Worm (Caenorhabditis elegans): Measurements from ENCODE around the gene R07E3.1.
A peak's percentile ranks its signal among the peaks of the same experiment; 100 is the strongest.

R07E3.1 gene

ce11 chrX:10340986-10341385, at the start of gene R07E3.1 (continued):
- no peak for TF ChIP-seq Y75B8A.6 (GFP tag; IDR thresholded peaks at IDR 0.05)
- TF ChIP-seq php-3 (GFP tag; IDR thresholded peaks at IDR 0.05), result peak; percentile 41; the same call in 1 of the 2 replicates
- no peak for TF ChIP-seq ceh-20 (GFP tag; IDR thresholded peaks at IDR 0.05)
- no peak for TF ChIP-seq snpc-4 (tag; optimal IDR thresholded peaks at IDR 0.05)
- no peak for TF ChIP-seq aha-1 (tag)
- no peak for TF ChIP-seq snpc-1.2 (GFP tag; IDR thresholded peaks at IDR 0.05)
- TF ChIP-seq F44E2.7 (GFP tag; IDR thresholded peaks at IDR 0.05), result no peak
- TF ChIP-seq zag-1 (tag; optimal IDR thresholded peaks at IDR 0.05), result no peak
- no peak for TF ChIP-seq lin-38 (GFP tag; IDR thresholded peaks at IDR 0.05)
- no peak for TF ChIP-seq daf-19 (GFP tag; conservative IDR thresholded peaks at IDR 0.05)
- no peak for TF ChIP-seq mep-1 (tag; optimal IDR thresholded peaks at IDR 0.05)
- TF ChIP-seq cey-2 (tag; optimal IDR thresholded peaks at IDR 0.05; ENCODE audit: borderline replicate concordance, insufficient read depth), result no peak
- no peak for TF ChIP-seq ceh-44 (GFP tag; IDR thresholded peaks at IDR 0.05)
- TF ChIP-seq zfp-3 (GFP tag; conservative IDR thresholded peaks at IDR 0.05), result no peak
- TF ChIP-seq lin-39 (tag; optimal IDR thresholded peaks at IDR 0.05), result no peak
- no peak for TF ChIP-seq lim-7 (GFP tag; IDR thresholded peaks at IDR 0.05)
- TF ChIP-seq nhr-6 (tag; optimal IDR thresholded peaks at IDR 0.05), result no peak
- TF ChIP-seq lir-3 (tag; optimal IDR thresholded peaks at IDR 0.05), result no peak
- TF ChIP-seq dpl-1 (GFP tag; optimal IDR thresholded peaks at IDR 0.05), result no peak
- TF ChIP-seq lin-13 (GFP tag; optimal IDR thresholded peaks at IDR 0.05), result no peak
- no peak for TF ChIP-seq mxl-3 (GFP tag; optimal IDR thresholded peaks at IDR 0.05)
- TF ChIP-seq T20F7.1 (GFP tag; optimal IDR thresholded peaks at IDR 0.05), result no peak
- peak; percentile 9 for TF ChIP-seq nhr-77 (tag; optimal IDR thresholded peaks at IDR 0.05)
- no peak for TF ChIP-seq daf-12 (tag; optimal IDR thresholded peaks at IDR 0.05)
- no peak for TF ChIP-seq zip-2 (tag; optimal IDR thresholded peaks at IDR 0.05)
- TF ChIP-seq hif-1 (tag; optimal IDR thresholded peaks at IDR 0.05), result no peak
- TF ChIP-seq nhr-237 (tag; optimal IDR thresholded peaks at IDR 0.05), result no peak

ce11 chrX:10386408-10386807, 45.4 kb upstream of the R07E3.1 start, which contains the start of gene dyf-6:
Gene dyf-6 (minus strand): TSS chrX:10386508.
- peak; percentile 86 for TF ChIP-seq aha-1 (tag)
- no peak for TF ChIP-seq hlh-30 (tag; optimal IDR thresholded peaks at IDR 0.05; ENCODE audit: insufficient read depth)

ce11 chrX:10386001-10386400, 45.0 kb upstream of the R07E3.1 start:
- TF ChIP-seq nhr-28 (tag; optimal IDR thresholded peaks at IDR 0.05) (no peak), mes-2 (tag; optimal IDR thresholded peaks at IDR 0.05; ENCODE audit: poor library complexity, severe bottlenecking) (no peak), spr-3 (GFP tag; optimal IDR thresholded peaks at IDR 0.05) (no peak), fkh-10 (GFP tag; optimal IDR thresholded peaks at IDR 0.05) (no peak), ceh-32 (tag; optimal IDR thresholded peaks at IDR 0.05; ENCODE audit: poor library complexity) (no peak), mxl-3 (GFP tag; optimal IDR thresholded peaks at IDR 0.05) (no peak), nhr-77 (tag; optimal IDR thresholded peaks at IDR 0.05) (no peak), R02D3.7 (tag; optimal IDR thresholded peaks at IDR 0.05) (no peak), mdt-29 (GFP tag; IDR thresholded peaks at IDR 0.05) (no peak), ama-1 (optimal IDR thresholded peaks at IDR 0.05) (no peak), arid-1 (GFP tag; conservative IDR thresholded peaks at IDR 0.05) (no peak), skn-1 (tag; optimal IDR thresholded peaks at IDR 0.05) (no peak), snpc-1.2 (GFP tag; IDR thresholded peaks at IDR 0.05) (no peak), hmg-1.1 (GFP tag; IDR thresholded peaks at IDR 0.05) (no peak), duxl-1 (tag; optimal IDR thresholded peaks at IDR 0.05; ENCODE audit: poor library complexity) (no peak)
